Fruit fly (Drosophila melanogaster) whole organism: ENCODE results near the gene Mgat3.

Experiments
- CG8478 ChIP-seq: fragments of >200 bp; optimal IDR thresholded peaks from 2 replicates; lab custom pipeline; 2018; ENCODE audit warnings: inconsistent platforms
- Dll ChIP-seq: fragments of >200 bp; optimal IDR thresholded peaks from 2 replicates; lab custom pipeline; 2017
- EcR ChIP-seq, 2 experiments: fragments of >200 bp; optimal IDR thresholded peaks; 2 replicates each; lab custom pipeline; 2017; ENCODE audit warnings: missing biosample characterization in 2 of 2, missing genetic modification characterization in 2 of 2, missing genetic modification reagents in 2 of 2
- pan ChIP-seq: fragments of >200 bp; optimal IDR thresholded peaks from 2 replicates; lab custom pipeline; 2017
- psq ChIP-seq: fragments of >200 bp; optimal IDR thresholded peaks from 2 replicates; lab custom pipeline; 2017
- usp ChIP-seq: fragments of >200 bp; optimal IDR thresholded peaks from 2 replicates; lab custom pipeline; 2017; ENCODE audit warnings: missing biosample characterization, missing genetic modification characterization, mixed read lengths

Mgat3 gene

DNA sequence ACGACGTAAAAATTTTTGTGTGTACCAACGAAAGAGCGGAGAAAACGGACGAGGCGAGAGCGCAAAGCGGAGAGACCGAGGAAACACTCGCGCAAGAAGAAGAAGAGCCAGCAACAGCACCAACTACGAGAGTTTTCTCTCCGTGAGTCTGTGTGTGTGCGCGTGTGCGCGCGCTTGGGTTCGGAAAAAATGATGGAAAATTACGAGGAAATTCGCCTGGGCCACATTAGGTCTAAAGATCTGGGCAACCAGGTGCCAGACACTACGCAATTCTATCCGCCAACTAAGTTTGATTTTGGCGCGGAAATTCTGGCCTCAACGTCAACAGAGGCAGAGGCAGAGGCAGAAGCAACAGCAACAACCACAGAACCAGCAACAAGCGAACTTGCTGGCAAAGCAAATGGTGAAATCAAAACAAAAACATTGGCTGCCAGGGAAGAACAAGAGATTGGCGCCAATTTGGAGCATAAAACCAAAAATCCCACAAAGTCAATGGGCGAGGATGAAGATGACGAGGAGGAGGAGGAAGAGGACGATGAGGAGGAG is 16.5 kb downstream of the Mgat3 start, which contains the start of gene DnaJ-H:
TSS of gene DnaJ-H (minus strand) at position 271 of the 546 bp plus-strand sequence.
- TF ChIP-seq psq: peak; percentile 30
- TF ChIP-seq pan (lab: Kevin White, UChicago): no peak
- no peak for TF ChIP-seq usp (GFP tag; lab: Kevin White, UChicago)

DNA sequence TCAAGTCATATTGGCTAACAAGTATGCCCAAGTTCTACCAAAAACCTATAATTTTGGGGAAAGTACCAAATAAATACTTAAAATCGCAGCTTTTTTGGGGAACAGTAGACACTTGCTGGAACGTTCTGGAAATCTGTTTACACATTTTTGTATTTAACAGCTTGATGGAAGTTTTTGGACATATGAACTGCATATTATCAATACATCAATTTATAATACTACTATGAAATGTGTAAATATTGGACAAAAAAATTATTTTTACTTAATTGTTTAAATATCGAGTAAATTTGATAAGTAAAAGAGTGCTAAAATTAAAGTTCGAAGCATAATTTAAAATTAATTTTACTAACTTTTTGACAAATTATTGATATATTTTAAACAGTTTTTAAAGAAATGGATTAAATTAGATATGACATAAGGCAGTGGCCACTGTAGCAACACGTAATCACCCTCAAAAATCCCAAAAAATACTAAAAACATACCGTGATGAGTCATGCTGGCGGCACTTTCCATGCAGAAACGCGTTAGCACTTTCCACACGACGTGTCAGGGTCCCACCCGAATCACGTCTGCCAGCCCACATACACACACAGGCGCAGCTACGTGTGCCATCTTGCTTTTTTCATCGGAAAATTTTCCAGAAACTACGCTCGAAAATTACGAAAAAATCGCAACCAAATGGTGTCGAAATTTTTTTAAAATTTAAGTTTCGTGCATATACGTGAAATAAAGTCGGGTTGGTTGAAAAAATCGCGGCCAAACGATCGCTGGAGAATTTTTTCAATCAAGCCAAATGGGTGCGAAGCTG is 17.2 kb downstream of the Mgat3 start, which contains the start of gene Sirt1:
TSS of gene Sirt1 (plus strand) at position 571 of the 808 bp plus-strand sequence.
- TF ChIP-seq CG8478 (lab: Kevin White, UChicago) (no peak), pan (lab: Kevin White, UChicago) (no peak), psq (no peak), EcR (GFP tag; optimal IDR thresholded peaks at IDR 0.05; lab: Kevin White, UChicago) (no peak), usp (GFP tag; lab: Kevin White, UChicago) (no peak), Dll (no peak)

DNA sequence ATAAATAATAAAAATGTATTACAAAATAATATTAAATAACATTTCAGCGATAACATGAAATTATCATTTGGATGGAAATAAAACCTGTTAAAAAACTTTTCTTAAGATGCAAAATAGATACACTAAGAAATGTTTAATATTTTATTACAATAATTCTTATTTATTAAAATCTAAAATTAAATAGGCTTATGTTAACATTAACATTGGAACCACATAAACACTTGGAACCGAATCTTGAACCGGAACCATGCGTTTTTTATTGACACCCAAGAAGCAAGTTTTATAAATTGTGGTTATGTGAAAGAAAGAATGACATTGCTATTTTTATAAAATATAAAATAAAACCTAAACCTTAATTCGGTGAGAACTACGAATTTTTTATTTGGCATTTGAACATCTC is 22.2 kb downstream of the Mgat3 start, which contains the start of gene kmg:
TSS of gene kmg (plus strand) at position 301 of the 400 bp plus-strand sequence.
- TF ChIP-seq EcR (GFP tag; optimal IDR thresholded peaks at IDR 0.05; lab: Kevin White, UChicago) (no peak), CG8478 (lab: Kevin White, UChicago) (no peak), Dll (no peak), usp (GFP tag; lab: Kevin White, UChicago) (no peak), psq (no peak)

DNA sequence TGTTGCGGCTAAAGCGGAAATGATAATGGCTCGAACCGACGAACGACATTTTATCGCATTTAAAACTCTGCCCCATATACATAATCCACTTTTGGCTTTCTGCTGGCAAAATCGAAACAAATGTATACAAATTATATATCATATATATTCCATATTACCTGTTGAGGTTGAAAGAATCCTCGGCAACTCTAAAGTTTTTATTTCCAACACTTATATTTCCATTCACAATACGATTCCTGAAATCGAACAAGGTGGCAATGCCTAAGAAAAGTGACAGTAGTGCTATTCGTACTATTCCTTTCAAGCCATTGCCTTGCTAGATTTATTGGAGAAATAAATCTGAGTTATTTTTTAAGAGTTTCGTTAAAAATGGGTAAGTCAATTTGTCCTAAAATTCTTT is 23.9 kb downstream of the Mgat3 start, which contains the start of gene Pk34A:
TSS of gene Pk34A (plus strand) at position 301 of the 400 bp plus-strand sequence.
- TF ChIP-seq CG8478 (lab: Kevin White, UChicago) (no peak), Dll (no peak), EcR (GFP tag; optimal IDR thresholded peaks at IDR 0.05; lab: Kevin White, UChicago) (no peak), usp (GFP tag; lab: Kevin White, UChicago) (no peak), pan (lab: Kevin White, UChicago) (no peak), psq (no peak)

DNA sequence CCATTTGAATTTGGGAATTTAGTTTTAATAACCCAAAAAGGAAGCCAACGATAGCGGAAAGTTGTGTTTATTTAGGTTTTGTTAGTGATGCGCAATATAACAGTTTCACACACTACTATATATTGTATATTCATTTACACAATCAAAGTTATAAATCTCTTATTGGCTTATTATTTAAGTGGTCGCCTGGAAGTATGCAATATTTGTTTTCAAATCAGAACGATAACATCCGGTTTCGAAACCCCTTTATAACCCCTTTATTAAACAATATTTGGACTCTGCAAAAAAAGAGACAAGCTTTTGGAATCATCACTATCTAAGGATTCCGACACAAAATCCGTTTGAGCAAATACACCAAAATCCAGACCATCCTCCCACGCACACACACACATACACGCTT is 24.5 kb downstream of the Mgat3 start:
- TF ChIP-seq usp (GFP tag; lab: Kevin White, UChicago) (no peak), pan (lab: Kevin White, UChicago) (no peak), EcR (GFP tag; optimal IDR thresholded peaks at IDR 0.05; lab: Kevin White, UChicago) (no peak), Dll (no peak), psq (no peak), CG8478 (lab: Kevin White, UChicago) (no peak)

DNA sequence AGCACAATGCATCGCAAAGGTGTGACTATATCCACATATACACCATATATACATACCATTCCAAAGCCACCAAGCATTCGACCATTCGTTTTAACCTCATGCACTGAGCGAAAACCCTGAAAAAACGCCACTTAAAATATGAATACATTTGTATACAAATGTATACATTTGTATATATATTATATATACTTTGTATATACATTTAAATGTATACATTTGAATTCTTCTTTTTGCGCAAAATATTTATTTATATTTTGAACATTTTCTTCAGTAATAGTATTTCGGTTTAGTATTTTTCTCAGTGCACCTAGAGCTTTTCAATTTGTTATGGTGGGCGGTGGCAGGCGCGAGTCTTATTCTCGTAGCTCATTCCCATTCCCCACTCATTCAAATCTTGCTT is 26.0 kb downstream of the Mgat3 start:
- TF ChIP-seq EcR (GFP tag; optimal IDR thresholded peaks at IDR 0.05; lab: Kevin White, UChicago): no peak
- no peak for TF ChIP-seq pan (lab: Kevin White, UChicago)
- TF ChIP-seq usp (GFP tag; lab: Kevin White, UChicago): no peak
- TF ChIP-seq Dll: no peak
- TF ChIP-seq psq: no peak
- TF ChIP-seq CG8478 (lab: Kevin White, UChicago): no peak

DNA sequence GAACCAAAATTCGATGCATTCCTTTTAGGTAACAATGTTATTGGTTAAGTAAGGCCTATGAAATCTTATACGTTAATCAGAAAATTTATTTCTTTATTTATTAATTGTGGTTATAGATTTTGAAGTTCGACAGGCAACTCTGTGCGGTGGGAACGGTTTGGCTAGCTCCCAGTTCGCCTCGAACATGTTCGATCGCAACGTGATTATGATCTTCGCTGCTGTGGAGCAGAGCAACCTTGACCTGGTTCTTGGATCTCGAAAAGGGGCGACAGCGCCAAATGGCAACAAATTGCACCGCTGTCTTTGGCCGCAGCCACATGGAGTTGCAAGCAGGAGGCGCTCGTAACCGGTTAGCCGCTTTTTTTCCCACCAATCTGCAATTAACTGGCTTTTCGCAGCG is 28.1 kb downstream of the Mgat3 start:
- TF ChIP-seq pan (lab: Kevin White, UChicago) (no peak), Dll (no peak), CG8478 (lab: Kevin White, UChicago) (no peak), EcR (GFP tag; optimal IDR thresholded peaks at IDR 0.05; lab: Kevin White, UChicago) (no peak), usp (GFP tag; lab: Kevin White, UChicago) (no peak)

DNA sequence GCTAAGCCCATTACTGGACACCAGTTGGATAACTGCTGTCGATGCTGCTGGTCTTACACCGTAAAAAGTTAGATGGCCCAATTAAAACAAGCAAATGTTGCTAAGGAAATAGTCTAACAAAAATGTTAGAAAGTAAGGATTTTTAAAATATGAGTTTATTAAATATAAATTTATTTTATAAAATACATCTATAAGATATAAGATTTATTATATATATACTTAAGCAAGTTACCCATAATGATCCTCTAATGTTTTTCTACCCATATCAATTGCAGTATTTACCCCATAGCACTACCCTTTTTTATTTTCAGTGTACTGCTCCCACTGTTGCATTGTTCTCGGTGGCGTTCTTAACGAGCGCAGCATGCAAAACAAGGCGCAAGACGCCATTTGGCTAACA is 36.1 kb downstream of the Mgat3 start:
- TF ChIP-seq pan (lab: Kevin White, UChicago) (no peak), EcR (GFP tag; optimal IDR thresholded peaks at IDR 0.05; lab: Kevin White, UChicago) (no peak), Dll (no peak), usp (GFP tag; lab: Kevin White, UChicago) (no peak), psq (no peak), CG8478 (lab: Kevin White, UChicago) (no peak)

DNA sequence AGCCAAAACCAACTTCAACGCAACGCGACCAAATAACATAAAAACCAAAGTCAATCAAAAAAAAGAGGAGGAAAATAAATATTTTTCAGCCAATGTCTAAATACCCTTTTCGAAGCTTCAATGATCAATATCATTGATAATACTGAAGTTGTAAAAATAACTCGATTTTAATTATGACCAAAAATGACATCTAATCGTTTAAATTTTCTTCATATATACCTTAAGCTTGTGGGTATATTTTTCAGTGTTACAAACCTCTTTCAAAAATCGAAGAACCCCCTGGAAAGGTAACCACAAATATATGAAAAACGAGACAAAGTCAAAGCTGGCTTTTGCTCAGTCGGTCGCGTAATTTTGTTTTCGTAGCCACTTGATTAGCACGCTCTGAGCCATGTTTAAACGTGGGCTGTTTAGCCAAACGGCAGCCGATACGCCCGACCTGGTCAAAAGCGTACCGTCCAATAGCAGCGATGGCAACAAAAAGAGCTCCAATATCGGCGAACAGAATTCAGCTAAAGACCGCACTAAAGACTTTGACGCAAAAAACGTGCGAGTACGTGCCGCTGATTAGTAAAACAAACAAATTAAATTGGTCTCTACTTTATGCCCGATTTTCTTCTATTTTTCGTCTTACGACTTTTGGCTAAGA is 37.2 kb downstream of the Mgat3 start:
- no peak for TF ChIP-seq Dll
- TF ChIP-seq psq: no peak
- TF ChIP-seq pan (lab: Kevin White, UChicago): no peak
- TF ChIP-seq usp (GFP tag; lab: Kevin White, UChicago): no peak
- no peak for TF ChIP-seq CG8478 (lab: Kevin White, UChicago)
- no peak for TF ChIP-seq EcR (GFP tag; optimal IDR thresholded peaks at IDR 0.05; lab: Kevin White, UChicago)

DNA sequence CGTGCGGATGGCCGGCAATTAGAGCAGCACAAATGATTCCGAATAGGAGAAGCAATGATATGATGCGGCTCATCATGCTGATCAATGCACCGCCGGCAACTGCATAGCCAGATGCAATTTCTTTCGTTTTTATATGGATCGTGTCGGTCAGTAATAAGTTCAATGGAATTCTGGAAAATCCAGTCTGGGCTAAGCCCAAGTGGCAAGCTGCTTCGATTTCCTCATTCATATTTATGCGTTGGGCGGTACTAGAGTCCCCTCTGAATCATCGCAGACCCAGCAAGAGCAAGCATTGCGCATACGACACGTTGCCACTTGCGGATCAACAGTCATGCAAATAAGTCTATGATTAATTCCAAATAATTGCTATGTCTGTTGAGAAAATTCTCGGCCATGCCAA is 38.9 kb downstream of the Mgat3 start, which contains the start of gene CG16978:
TSS of gene CG16978 (minus strand) at position 101 of the 400 bp plus-strand sequence.
- TF ChIP-seq psq (no peak), EcR (GFP tag; optimal IDR thresholded peaks at IDR 0.05; lab: Kevin White, UChicago) (no peak), CG8478 (lab: Kevin White, UChicago) (no peak), Dll (no peak), pan (lab: Kevin White, UChicago) (no peak), usp (GFP tag; lab: Kevin White, UChicago) (no peak)

DNA sequence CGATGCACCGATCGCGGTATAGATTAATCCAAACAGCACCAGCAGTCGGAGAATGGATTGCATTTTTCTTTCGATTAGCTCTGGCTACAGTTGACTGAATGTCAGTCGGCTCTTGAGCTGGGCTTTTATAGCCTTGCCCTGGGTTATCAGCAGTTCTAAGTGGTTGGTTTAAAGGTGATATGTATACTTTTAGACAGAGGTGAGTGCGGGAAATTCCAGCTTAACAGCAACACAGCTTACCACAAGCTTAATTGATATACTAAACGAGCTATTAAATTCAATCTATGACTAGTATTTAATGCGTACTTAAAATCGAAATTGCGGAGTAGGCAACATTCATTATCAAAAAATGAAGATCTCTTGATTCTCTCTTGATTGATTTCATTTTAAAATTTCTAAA is 39.6 kb downstream of the Mgat3 start, which contains the start of gene CG9928:
TSS of gene CG9928 (minus strand) at position 101 of the 400 bp plus-strand sequence.
- TF ChIP-seq CG8478 (lab: Kevin White, UChicago): no peak
- no peak for TF ChIP-seq usp (GFP tag; lab: Kevin White, UChicago)

DNA sequence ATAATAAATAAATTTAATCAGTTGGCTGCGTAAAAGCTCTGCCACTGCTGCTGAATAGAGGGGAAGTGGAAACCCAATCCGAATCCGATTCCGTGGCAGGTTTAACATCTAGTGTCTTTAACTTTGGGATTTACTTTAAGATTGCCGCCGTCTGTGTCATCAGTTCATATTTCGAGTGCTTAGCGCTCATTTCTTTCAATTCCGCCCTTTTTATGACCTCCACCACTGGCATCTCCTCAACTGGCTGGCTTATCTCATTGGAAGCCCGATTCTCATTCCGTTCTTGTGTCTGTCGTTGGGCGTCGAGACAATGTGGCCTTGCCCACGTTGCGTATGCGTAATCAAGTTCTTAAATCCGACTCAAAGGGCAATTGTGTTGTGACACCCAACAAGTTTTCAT is 41.5 kb downstream of the Mgat3 start:
- no peak for TF ChIP-seq EcR (GFP tag; optimal IDR thresholded peaks at IDR 0.05; lab: Kevin White, UChicago)
- TF ChIP-seq CG8478 (lab: Kevin White, UChicago): no peak
